Fruit fly (Drosophila melanogaster): ENCODE measurements around the gene CG33108.

The CG33108 gene

DNA sequence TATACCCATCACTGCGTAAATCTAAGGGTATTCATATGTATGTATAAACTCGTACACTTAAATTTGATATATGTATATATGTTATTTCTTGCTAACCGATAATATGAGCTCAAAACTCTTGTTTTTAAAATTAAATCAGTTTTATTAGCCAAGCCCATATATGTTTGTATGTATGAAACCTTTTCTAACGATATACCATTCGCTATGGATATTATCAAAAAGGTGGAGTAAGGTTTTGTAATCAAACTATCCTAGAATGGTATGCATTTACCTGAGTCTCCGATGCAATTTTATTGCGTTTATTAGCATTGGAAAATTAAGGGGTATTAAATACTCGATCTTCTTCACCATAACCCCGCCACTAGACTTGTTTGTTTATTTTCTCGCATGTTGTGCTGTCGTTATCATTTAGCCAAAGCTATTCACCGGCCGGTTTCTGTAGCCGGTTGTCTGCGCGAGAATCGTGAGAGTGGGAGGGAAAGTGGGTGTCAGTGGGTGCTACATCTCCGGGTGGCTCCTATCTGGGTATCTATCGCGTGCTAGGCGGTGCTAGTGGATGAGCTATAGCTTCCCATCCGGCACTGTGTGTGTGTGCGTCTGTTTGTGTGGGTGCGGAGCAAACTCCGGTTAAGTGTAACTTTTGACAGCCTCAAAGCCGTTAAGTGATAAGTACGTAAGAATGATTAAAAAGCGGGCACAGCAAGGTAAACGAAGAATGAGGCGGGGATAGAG lies 12.5 kb downstream of the CG33108 start:
- TF ChIP-seq Snoo (tag; optimal IDR thresholded peaks at IDR 0.05) (no peak), Ets98B (GFP tag; IDR thresholded peaks at IDR 0.05) (no peak), CG10348 (GFP tag; IDR thresholded peaks at IDR 0.05) (no peak), CG8159 (tag; optimal IDR thresholded peaks at IDR 0.05) (no peak), CG4496 (GFP tag; IDR thresholded peaks at IDR 0.05) (no peak), CG13204 (GFP tag; optimal IDR thresholded peaks at IDR 0.05) (no peak), Pif1B (GFP tag; optimal IDR thresholded peaks at IDR 0.05) (no peak), rn (GFP tag; IDR thresholded peaks at IDR 0.05) (no peak), CG12605 (GFP tag; IDR thresholded peaks at IDR 0.05) (no peak), CG14655 (GFP tag; optimal IDR thresholded peaks at IDR 0.05) (peak; percentile 70), CG8301 (tag; optimal IDR thresholded peaks at IDR 0.05) (peak; percentile 36), EcR (GFP tag; optimal IDR thresholded peaks at IDR 0.05) (no peak), Pif1A (GFP tag; optimal IDR thresholded peaks at IDR 0.05) (no peak), fd96Ca (GFP tag; IDR thresholded peaks at IDR 0.05) (peak; percentile 37; the same call in 1 of the 3 replicates), CG9948 (tag; optimal IDR thresholded peaks at IDR 0.05) (no peak), CG32121 (GFP tag; IDR thresholded peaks at IDR 0.05) (no peak), CG15710 (tag; optimal IDR thresholded peaks at IDR 0.05) (no peak), CG17806 (tag; optimal IDR thresholded peaks at IDR 0.05) (no peak), CG34367 (tag; optimal IDR thresholded peaks at IDR 0.05) (no peak), D1 (tag; optimal IDR thresholded peaks at IDR 0.05) (no peak), gl (tag; optimal IDR thresholded peaks at IDR 0.05) (no peak)

- no peak for TF ChIP-seq Pif1B (GFP tag; optimal IDR thresholded peaks at IDR 0.05)
- no peak for TF ChIP-seq CG34367 (tag; optimal IDR thresholded peaks at IDR 0.05)
- TF ChIP-seq fd96Ca (GFP tag; IDR thresholded peaks at IDR 0.05): no peak
- TF ChIP-seq CG32121 (GFP tag; IDR thresholded peaks at IDR 0.05): no peak
- no peak for TF ChIP-seq CG13204 (GFP tag; optimal IDR thresholded peaks at IDR 0.05)
- TF ChIP-seq Snoo (tag; optimal IDR thresholded peaks at IDR 0.05): no peak
- no peak for TF ChIP-seq CG10348 (GFP tag; IDR thresholded peaks at IDR 0.05)
- no peak for TF ChIP-seq CG15710 (tag; optimal IDR thresholded peaks at IDR 0.05)
- no peak for TF ChIP-seq CG9948 (tag; optimal IDR thresholded peaks at IDR 0.05)
Measured at dm6 chr3R:24008887-24009286, 13.4 kb downstream of the CG33108 start.

dm6 chr3R:24010637-24011214 lies 15.3 kb downstream of the CG33108 start:
- peak; percentile 7 for TF ChIP-seq CG15710 (tag; optimal IDR thresholded peaks at IDR 0.05)
- peak; percentile 46 for TF ChIP-seq CG13204 (GFP tag; optimal IDR thresholded peaks at IDR 0.05)
- TF ChIP-seq CG17806 (tag; optimal IDR thresholded peaks at IDR 0.05): no peak
- TF ChIP-seq CG8159 (tag; optimal IDR thresholded peaks at IDR 0.05): peak; percentile 21
- no peak for TF ChIP-seq Pif1B (GFP tag; optimal IDR thresholded peaks at IDR 0.05)
- no peak for TF ChIP-seq gl (tag; optimal IDR thresholded peaks at IDR 0.05)
- TF ChIP-seq D1 (tag; optimal IDR thresholded peaks at IDR 0.05): no peak
- peak; percentile 51; the same call in 2 of the 3 replicates for TF ChIP-seq fd96Ca (GFP tag; IDR thresholded peaks at IDR 0.05)
- peak; percentile 55 for TF ChIP-seq CG12605 (GFP tag; IDR thresholded peaks at IDR 0.05)
- TF ChIP-seq Pif1A (GFP tag; optimal IDR thresholded peaks at IDR 0.05): peak; percentile 39
- TF ChIP-seq CG4496 (GFP tag; IDR thresholded peaks at IDR 0.05): peak; percentile 75; the same call in 2 of the 3 replicates
- peak; percentile 61 for TF ChIP-seq Ets98B (GFP tag; IDR thresholded peaks at IDR 0.05)
- TF ChIP-seq CG9948 (tag; optimal IDR thresholded peaks at IDR 0.05): no peak
- TF ChIP-seq CG14655 (GFP tag; optimal IDR thresholded peaks at IDR 0.05): peak; percentile 62
- no peak for TF ChIP-seq CG34367 (tag; optimal IDR thresholded peaks at IDR 0.05)
- TF ChIP-seq Snoo (tag; optimal IDR thresholded peaks at IDR 0.05): peak; percentile 16
- peak; percentile 72 for TF ChIP-seq CG32121 (GFP tag; IDR thresholded peaks at IDR 0.05)
- 0 out of 2 replicates have a peak, but pooled peaks have one; percentile 13 for TF ChIP-seq rn (GFP tag; IDR thresholded peaks at IDR 0.05)
- TF ChIP-seq EcR (GFP tag; optimal IDR thresholded peaks at IDR 0.05): no peak
- TF ChIP-seq CG8301 (tag; optimal IDR thresholded peaks at IDR 0.05): peak; percentile 53
- TF ChIP-seq CG10348 (GFP tag; IDR thresholded peaks at IDR 0.05): no peak

DNA sequence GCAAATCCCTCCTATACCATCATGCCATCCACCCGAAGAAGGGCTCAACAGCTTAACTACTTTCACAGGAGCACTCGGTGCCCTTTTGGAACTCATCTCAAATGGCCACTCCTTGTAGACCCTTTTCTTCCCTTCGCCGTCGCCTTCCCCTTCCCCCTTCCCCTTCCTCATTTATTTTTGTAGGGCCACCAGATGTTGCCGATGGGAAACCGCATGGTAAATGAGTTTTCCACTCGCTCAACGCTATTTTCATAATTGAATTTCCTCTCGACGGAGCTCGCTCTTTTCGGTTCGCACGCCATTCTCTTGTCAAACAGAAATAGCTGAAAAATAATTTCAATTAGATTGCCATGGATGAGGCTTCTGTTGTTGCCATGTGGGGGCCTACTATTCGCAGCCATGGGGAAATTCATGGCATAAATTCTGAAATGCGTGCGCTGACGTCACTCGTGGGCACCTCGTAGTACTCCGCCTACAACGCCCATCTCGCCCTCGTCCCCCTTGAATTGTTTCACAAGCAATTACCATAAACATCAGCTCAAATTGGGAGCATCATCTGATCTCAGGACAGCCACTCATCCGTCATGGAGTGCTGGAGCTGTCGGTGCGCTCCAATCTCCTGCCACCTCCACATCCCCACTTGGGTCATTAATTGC lies 16.7 kb downstream of the CG33108 start:
- TF ChIP-seq fd96Ca (GFP tag; IDR thresholded peaks at IDR 0.05) (no peak), CG32121 (GFP tag; IDR thresholded peaks at IDR 0.05) (no peak), D1 (tag; optimal IDR thresholded peaks at IDR 0.05) (no peak)

DNA sequence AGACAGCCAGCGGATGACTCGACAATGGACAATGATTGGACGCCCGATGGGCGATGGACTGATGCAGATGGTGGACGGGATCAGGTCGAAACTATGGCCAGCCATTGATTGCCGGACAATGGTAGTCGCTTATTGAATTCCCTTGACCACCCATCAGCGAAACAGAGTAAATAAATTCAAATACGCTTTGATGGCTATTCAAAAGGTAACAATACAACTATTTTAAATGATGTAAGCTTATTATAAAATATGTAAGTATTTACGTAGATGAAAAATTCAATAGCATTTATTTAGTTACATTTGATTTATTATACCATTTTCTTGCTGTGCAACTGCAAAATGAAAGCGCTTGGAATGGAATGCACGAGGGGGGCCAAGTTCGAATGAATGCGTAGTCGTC lies 19.1 kb downstream of the CG33108 start:
- TF ChIP-seq rn (GFP tag; IDR thresholded peaks at IDR 0.05) (no peak), CG9948 (tag; optimal IDR thresholded peaks at IDR 0.05) (no peak), CG15710 (tag; optimal IDR thresholded peaks at IDR 0.05) (peak; percentile 30), CG4496 (GFP tag; IDR thresholded peaks at IDR 0.05) (0 out of 3 replicates have a peak, but pooled peaks have one; percentile 25)

DNA sequence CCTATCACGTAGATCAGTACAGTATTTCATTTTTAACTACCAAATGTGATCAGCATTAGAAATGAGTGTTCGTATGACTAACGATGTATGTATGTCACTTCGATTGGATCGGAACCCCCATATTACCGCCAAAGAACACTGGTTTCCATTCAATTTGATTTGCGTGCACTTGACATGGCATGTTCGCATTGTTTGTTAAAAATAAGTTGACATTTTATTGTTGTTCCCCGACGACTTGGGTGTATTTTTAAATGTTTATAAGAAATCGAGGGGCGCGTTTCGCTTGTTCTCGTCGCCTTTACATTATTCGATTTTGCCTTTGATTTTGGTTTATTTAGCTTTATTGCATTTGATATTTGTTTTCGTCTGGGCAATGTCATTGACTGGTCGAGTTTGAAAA lies 20.0 kb downstream of the CG33108 start:
- TF ChIP-seq CG17806 (tag; optimal IDR thresholded peaks at IDR 0.05) (no peak), CG14655 (GFP tag; optimal IDR thresholded peaks at IDR 0.05) (no peak), CG15710 (tag; optimal IDR thresholded peaks at IDR 0.05) (no peak), CG8159 (tag; optimal IDR thresholded peaks at IDR 0.05) (no peak), D1 (tag; optimal IDR thresholded peaks at IDR 0.05) (no peak), Pif1A (GFP tag; optimal IDR thresholded peaks at IDR 0.05) (no peak), Ets98B (GFP tag; IDR thresholded peaks at IDR 0.05) (no peak), CG12605 (GFP tag; IDR thresholded peaks at IDR 0.05) (no peak), gl (tag; optimal IDR thresholded peaks at IDR 0.05) (no peak), rn (GFP tag; IDR thresholded peaks at IDR 0.05) (no peak), CG10348 (GFP tag; IDR thresholded peaks at IDR 0.05) (no peak), CG8301 (tag; optimal IDR thresholded peaks at IDR 0.05) (no peak), fd96Ca (GFP tag; IDR thresholded peaks at IDR 0.05) (no peak)
